Fruit fly (Drosophila melanogaster) whole organism, embryonic: ENCODE measurements around the gene CG7294.

Experiments used
- B-H1 ChIP-seq: fragments of 200-800 bp; sonication (Bioruptor generic); IDR thresholded peaks from 3 replicates; pipeline ENCODE4 v1.3.6; 2022; ENCODE audit warnings: missing biosample characterization, missing genetic modification characterization
- BtbVII ChIP-seq: fragments of 200-800 bp; sonication (Bioruptor generic); optimal IDR thresholded peaks from 3 replicates; lab custom pipeline; 2017; ENCODE audit warnings: missing biosample characterization, mild to moderate bottlenecking, missing genetic modification characterization
- CG10147 ChIP-seq: fragments of 200-800 bp; sonication (Bioruptor generic); optimal IDR thresholded peaks from 2 replicates; lab custom pipeline; 2019; ENCODE audit warnings: missing biosample characterization, mild to moderate bottlenecking, missing genetic modification characterization, moderate library complexity
- CG10209 ChIP-seq: fragments of 200-800 bp; sonication (Bioruptor generic); optimal IDR thresholded peaks from 3 replicates; lab custom pipeline; 2017; ENCODE audit warnings: missing biosample characterization, mild to moderate bottlenecking, missing genetic modification characterization, missing genetic modification reagents
- CG10267 ChIP-seq: fragments of 200-800 bp; sonication (Bioruptor generic); optimal IDR thresholded peaks from 2 replicates; lab custom pipeline; 2018; ENCODE audit warnings: missing biosample characterization, mild to moderate bottlenecking, missing genetic modification characterization, moderate library complexity
- CG10274 ChIP-seq: fragments of 200-800 bp; sonication (Bioruptor generic); optimal IDR thresholded peaks from 3 replicates; lab custom pipeline; 2017; ENCODE audit warnings: missing biosample characterization, mild to moderate bottlenecking, missing genetic modification characterization
- CG10366 ChIP-seq: fragments of 200-800 bp; sonication (Bioruptor generic); IDR thresholded peaks from 2 replicates; pipeline ENCODE4 v1.3.6; 2022; ENCODE audit warnings: missing biosample characterization, missing genetic modification characterization
- CG10654 ChIP-seq: fragments of 200-800 bp; sonication (Bioruptor generic); optimal IDR thresholded peaks from 2 replicates; lab custom pipeline; 2016; ENCODE audit warnings: missing biosample characterization, missing genetic modification characterization
- CG11247 ChIP-seq: fragments of 200-800 bp; sonication (Bioruptor generic); IDR thresholded peaks from 2 replicates; pipeline ENCODE4 v1.3.6; 2022; ENCODE audit warnings: missing biosample characterization, missing genetic modification characterization
- CG12155 ChIP-seq: fragments of 200-800 bp; sonication (Bioruptor generic); optimal IDR thresholded peaks from 3 replicates; lab custom pipeline; 2016; ENCODE audit warnings: missing biosample characterization, missing genetic modification characterization
- CG12219 ChIP-seq: fragments of 200-800 bp; sonication (Bioruptor generic); optimal IDR thresholded peaks from 3 replicates; lab custom pipeline; 2018; ENCODE audit warnings: missing biosample characterization, mild to moderate bottlenecking, missing genetic modification characterization
- CG12391 ChIP-seq: fragments of 200-800 bp; sonication (Bioruptor generic); optimal IDR thresholded peaks from 3 replicates; lab custom pipeline; 2018; ENCODE audit warnings: missing biosample characterization, mild to moderate bottlenecking, missing genetic modification characterization, moderate library complexity
- CG12942 ChIP-seq: fragments of 200-800 bp; sonication (Bioruptor generic); optimal IDR thresholded peaks from 3 replicates; lab custom pipeline; 2016; ENCODE audit warnings: missing biosample characterization, missing genetic modification characterization
- CG14860 ChIP-seq: fragments of 200-800 bp; sonication (Bioruptor generic); IDR thresholded peaks from 3 replicates; pipeline ENCODE4 v1.3.6; 2022; ENCODE audit warnings: missing biosample characterization, missing genetic modification characterization; ENCODE audit not compliant: partially characterized antibody
- CG1602 ChIP-seq: fragments of 200-800 bp; sonication (Bioruptor generic); optimal IDR thresholded peaks from 3 replicates; lab custom pipeline; 2016; ENCODE audit warnings: missing biosample characterization, missing genetic modification characterization
- CG1647 ChIP-seq: fragments of 200-800 bp; sonication (Bioruptor generic); optimal IDR thresholded peaks from 3 replicates; lab custom pipeline; 2016; ENCODE audit warnings: missing biosample characterization, missing genetic modification characterization
- CG17829 ChIP-seq: fragments of 200-800 bp; optimal IDR thresholded peaks from 2 replicates; lab custom pipeline; 2019; ENCODE audit warnings: missing biosample characterization, mild to moderate bottlenecking, missing genetic modification characterization, moderate library complexity
- CG18262 ChIP-seq: fragments of 200-800 bp; optimal IDR thresholded peaks from 3 replicates; lab custom pipeline; 2019; ENCODE audit warnings: missing biosample characterization, mild to moderate bottlenecking, missing genetic modification characterization, moderate library complexity
- CG2678 ChIP-seq: fragments of 200-800 bp; sonication (Bioruptor generic); optimal IDR thresholded peaks from 3 replicates; lab custom pipeline; 2019; ENCODE audit warnings: missing biosample characterization, mild to moderate bottlenecking, missing genetic modification characterization, moderate library complexity
- CG32532 ChIP-seq: fragments of 200-800 bp; sonication (Bioruptor generic); IDR thresholded peaks from 2 replicates; pipeline ENCODE4 v1.3.6; 2022; ENCODE audit warnings: missing biosample characterization, missing genetic modification characterization
- CG4820 ChIP-seq: fragments of 200-800 bp; sonication (Bioruptor generic); optimal IDR thresholded peaks from 3 replicates; lab custom pipeline; 2016; ENCODE audit warnings: missing biosample characterization, missing genetic modification characterization
- CG6254 ChIP-seq: fragments of 200-800 bp; sonication (Bioruptor generic); optimal IDR thresholded peaks from 3 replicates; lab custom pipeline; 2017; ENCODE audit warnings: mild to moderate bottlenecking, missing biosample characterization, missing genetic modification reagents, missing genetic modification characterization
- CG7928 ChIP-seq: fragments of 200-800 bp; sonication (Bioruptor generic); optimal IDR thresholded peaks from 2 replicates; lab custom pipeline; 2017; ENCODE audit warnings: missing biosample characterization, mild to moderate bottlenecking, missing genetic modification characterization
- CG9609 ChIP-seq: fragments of 200-800 bp; sonication (Bioruptor generic); optimal IDR thresholded peaks from 3 replicates; lab custom pipeline; 2016; ENCODE audit warnings: missing biosample characterization, missing genetic modification characterization
- CG9932 ChIP-seq: fragments of 200-800 bp; sonication (Bioruptor generic); IDR thresholded peaks from 2 replicates; pipeline ENCODE4 v1.3.6; 2022; ENCODE audit warnings: missing biosample characterization, missing genetic modification characterization
- Camta ChIP-seq: fragments of 200-800 bp; sonication (Bioruptor generic); optimal IDR thresholded peaks from 2 replicates; lab custom pipeline; 2016; ENCODE audit warnings: missing biosample characterization, missing genetic modification characterization
- Eip74EF ChIP-seq, 2 experiments: fragments of 200-800 bp in 1 of 2; fragments of >200 bp in 1 of 2; sonication (Bioruptor generic) in 1 of 2; optimal IDR thresholded peaks; 2 replicates each; lab custom pipeline; 2017 to 2019; ENCODE audit warnings: missing biosample characterization in 2 of 2, missing genetic modification characterization in 2 of 2, mild to moderate bottlenecking in 1 of 2, moderate library complexity in 1 of 2
- GATAe ChIP-seq: fragments of 200-800 bp; sonication (Bioruptor generic); conservative IDR thresholded peaks from 2 replicates; pipeline ENCODE4 v1.3.6; 2022; ENCODE audit warnings: missing biosample characterization, missing genetic modification characterization
- H2.0 ChIP-seq: fragments of 200-800 bp; sonication (Bioruptor generic); IDR thresholded peaks from 2 replicates; pipeline ENCODE4 v1.3.6; 2022; ENCODE audit warnings: missing biosample characterization, missing genetic modification characterization
- Hr51 ChIP-seq, 2 experiments: fragments of 200-800 bp; sonication (Bioruptor generic); optimal IDR thresholded peaks; 2 replicates in 1 of 2; 3 replicates in 1 of 2; lab custom pipeline; 2016 to 2018; ENCODE audit warnings: missing biosample characterization in 2 of 2, missing genetic modification characterization in 2 of 2, mild to moderate bottlenecking in 1 of 2, moderate library complexity in 1 of 2
- Rfx ChIP-seq: fragments of 200-800 bp; sonication (Bioruptor generic); IDR thresholded peaks from 2 replicates; pipeline ENCODE4 v1.3.6; 2022; ENCODE audit warnings: missing biosample characterization, missing genetic modification characterization
- Rx ChIP-seq: fragments of 200-800 bp; sonication (Bioruptor generic); IDR thresholded peaks from 2 replicates; pipeline ENCODE4 v1.3.6; 2022; ENCODE audit warnings: missing biosample characterization, missing genetic modification characterization
- Scr ChIP-seq: fragments of 200-800 bp; sonication (Bioruptor generic); IDR thresholded peaks from 2 replicates; pipeline ENCODE4 v1.3.6; 2022; ENCODE audit warnings: missing biosample characterization, missing genetic modification characterization; ENCODE audit not compliant: partially characterized antibody
- Ssrp ChIP-seq: fragments of 200-800 bp; sonication (Bioruptor generic); optimal IDR thresholded peaks from 2 replicates; lab custom pipeline; 2018; ENCODE audit warnings: missing biosample characterization, mild to moderate bottlenecking, missing genetic modification characterization, moderate library complexity
- Xbp1 ChIP-seq: fragments of 200-800 bp; sonication (Bioruptor generic); optimal IDR thresholded peaks from 3 replicates; lab custom pipeline; 2016; ENCODE audit warnings: missing biosample characterization, mild to moderate bottlenecking, missing genetic modification characterization
- ab ChIP-seq: fragments of 200-800 bp; sonication (Bioruptor generic); optimal IDR thresholded peaks from 2 replicates; lab custom pipeline; 2016; ENCODE audit warnings: missing biosample characterization, missing genetic modification characterization
- al ChIP-seq: fragments of 200-800 bp; sonication (Bioruptor generic); IDR thresholded peaks from 2 replicates; pipeline ENCODE4 v1.3.6; 2022; ENCODE audit warnings: missing biosample characterization, missing genetic modification characterization
- crol ChIP-seq: fragments of 200-800 bp; sonication (Bioruptor generic); IDR thresholded peaks from 2 replicates; pipeline ENCODE4 v1.3.6; 2022; ENCODE audit warnings: missing biosample characterization, missing genetic modification characterization
- dimm ChIP-seq: fragments of 200-800 bp; sonication (Bioruptor generic); IDR thresholded peaks from 2 replicates; pipeline ENCODE4 v1.3.6; 2022; ENCODE audit warnings: missing biosample characterization, missing genetic modification characterization
- disco-r ChIP-seq: fragments of 200-800 bp; sonication (Bioruptor generic); optimal IDR thresholded peaks from 2 replicates; lab custom pipeline; 2016; ENCODE audit warnings: missing biosample characterization, missing genetic modification characterization
- dpn ChIP-seq, 2 experiments: fragments of 200-800 bp; sonication (Bioruptor generic); optimal IDR thresholded peaks; 3 replicates each; lab custom pipeline; 2016; ENCODE audit warnings: missing biosample characterization in 2 of 2, missing genetic modification characterization in 2 of 2
- esg ChIP-seq: fragments of 200-800 bp; sonication (Bioruptor generic); conservative IDR thresholded peaks from 2 replicates; pipeline ENCODE4 v1.3.6; 2022; ENCODE audit warnings: missing biosample characterization, missing genetic modification characterization
- fd96Cb ChIP-seq: fragments of 200-800 bp; sonication (Bioruptor generic); optimal IDR thresholded peaks from 2 replicates; lab custom pipeline; 2018; ENCODE audit warnings: missing biosample characterization, mild to moderate bottlenecking, missing genetic modification characterization, moderate library complexity
- gt ChIP-seq: fragments of 200-800 bp; sonication (Bioruptor generic); IDR thresholded peaks from 2 replicates; pipeline ENCODE4 v1.3.6; 2022; ENCODE audit warnings: missing biosample characterization, missing genetic modification characterization
- ind ChIP-seq: fragments of 200-800 bp; sonication (Bioruptor generic); optimal IDR thresholded peaks from 3 replicates; lab custom pipeline; 2016; ENCODE audit warnings: missing biosample characterization, missing genetic modification characterization
- odd ChIP-seq: fragments of 200-800 bp; sonication (Bioruptor generic); optimal IDR thresholded peaks from 2 replicates; lab custom pipeline; 2017; ENCODE audit warnings: missing biosample characterization, mild to moderate bottlenecking, missing genetic modification characterization
- peb ChIP-seq: fragments of 200-800 bp; sonication (Bioruptor generic); IDR thresholded peaks from 2 replicates; pipeline ENCODE4 v1.3.6; 2022; ENCODE audit warnings: missing biosample characterization, missing genetic modification characterization
- pho ChIP-seq: fragments of 200-800 bp; sonication (Bioruptor generic); optimal IDR thresholded peaks from 2 replicates; lab custom pipeline; 2016; ENCODE audit warnings: missing biosample characterization, missing genetic modification characterization
- row ChIP-seq: fragments of 200-800 bp; sonication (Bioruptor generic); IDR thresholded peaks from 3 replicates; pipeline ENCODE4 v1.3.6; 2022; ENCODE audit warnings: missing biosample characterization, missing genetic modification characterization
- zfh1 ChIP-seq: fragments of 200-800 bp; sonication (Bioruptor generic); IDR thresholded peaks from 3 replicates; pipeline ENCODE4 v1.3.6; 2022; ENCODE audit warnings: missing biosample characterization, missing genetic modification characterization

The CG7294 gene

DNA sequence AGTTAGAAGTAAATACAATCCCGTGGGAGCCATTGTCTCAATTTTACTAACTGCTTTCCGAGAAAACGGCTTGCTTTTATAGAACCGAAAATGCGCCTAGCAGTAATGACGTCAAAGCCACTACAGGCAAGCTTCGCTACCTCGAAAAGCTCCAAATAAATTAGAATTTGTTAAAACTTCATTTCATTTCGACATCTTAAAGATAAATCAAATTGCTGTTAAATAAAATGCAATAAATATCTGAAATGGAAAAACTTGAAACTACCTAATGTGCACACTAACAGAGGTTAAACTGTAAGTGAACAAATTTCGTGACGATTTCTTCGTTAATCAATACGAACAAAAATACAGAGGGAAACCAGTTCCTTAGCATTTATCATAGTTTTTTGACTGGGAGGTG, 8.9 kb upstream of the CG7294 start, which contains the start of gene CG7300 (continued):
- TF ChIP-seq CG2678 (tag; lab: Kevin White, UChicago) (peak; percentile 74), CG10654 (GFP tag; lab: Kevin White, UChicago) (no peak), row (GFP tag; lab: Robert Waterston, UW) (peak; percentile 73), Ssrp (tag; lab: Kevin White, UChicago) (peak; percentile 39), Xbp1 (GFP tag; lab: Kevin White, UChicago) (peak; percentile 56), CG1602 (GFP tag; lab: Kevin White, UChicago) (peak; percentile 22), H2.0 (GFP tag; lab: Robert Waterston, UW) (peak; percentile 35; the same call in 1 of the 2 replicates), CG9932 (GFP tag; lab: Robert Waterston, UW) (peak; percentile 70), al (peak; percentile 73), CG11247 (peak; percentile 70), Rx (GFP tag; lab: Robert Waterston, UW) (no peak), CG12219 (GFP tag; lab: Kevin White, UChicago) (peak; percentile 23), zfh1 (GFP tag; lab: Robert Waterston, UW) (peak; percentile 50; the same call in 2 of the 3 replicates), BtbVII (GFP tag; lab: Kevin White, UChicago) (peak; percentile 5), CG17829 (tag; lab: Kevin White, UChicago) (peak; percentile 17), peb (GFP tag; lab: Robert Waterston, UW) (peak; percentile 31; the same call in 1 of the 2 replicates), CG12391 (tag; lab: Kevin White, UChicago) (peak; percentile 58), gt (GFP tag; lab: Robert Waterston, UW) (no peak), Eip74EF (GFP tag; optimal IDR thresholded peaks at IDR 0.05; lab: Kevin White, UChicago) (peak in 1 of 2 experiments; percentile 40), CG7928 (peak; percentile 38), CG1647 (peak; percentile 38), CG10209 (GFP tag; lab: Kevin White, UChicago) (peak; percentile 31), crol (GFP tag; lab: Robert Waterston, UW) (no peak), CG32532 (GFP tag; lab: Robert Waterston, UW) (peak; percentile 84), CG10274 (GFP tag; lab: Kevin White, UChicago) (peak; percentile 9), CG9609 (GFP tag; lab: Kevin White, UChicago) (peak; percentile 28), esg (peak; percentile 24; the same call in 1 of the 2 replicates), dpn (GFP tag; optimal IDR thresholded peaks at IDR 0.05; lab: Kevin White, UChicago) (peak; percentile 45 to 52), Rfx (GFP tag; lab: Robert Waterston, UW) (peak; percentile 89), pho (GFP tag; lab: Kevin White, UChicago) (peak; percentile 36), fd96Cb (tag; lab: Kevin White, UChicago) (peak; percentile 52), CG12155 (GFP tag; lab: Kevin White, UChicago) (peak; percentile 53), CG10267 (tag; lab: Kevin White, UChicago) (peak; percentile 27), ind (GFP tag; lab: Kevin White, UChicago) (peak; percentile 63), Hr51 (GFP tag; optimal IDR thresholded peaks at IDR 0.05; lab: Kevin White, UChicago) (peak; percentile 6 to 40), dimm (GFP tag; lab: Robert Waterston, UW) (no peak), CG6254 (GFP tag; lab: Kevin White, UChicago) (peak; percentile 9), CG10147 (GFP tag; lab: Kevin White, UChicago) (peak; percentile 76), odd (no peak), B-H1 (peak; percentile 26; the same call in 1 of the 3 replicates), disco-r (GFP tag; lab: Kevin White, UChicago) (no peak), CG10366 (GFP tag; lab: Robert Waterston, UW) (peak; percentile 58; the same call in 1 of the 2 replicates), CG14860 (GFP tag; lab: Robert Waterston, UW) (no peak), Camta (GFP tag; lab: Kevin White, UChicago) (peak; percentile 9), CG18262 (peak; percentile 59), Scr (GFP tag; lab: Robert Waterston, UW) (no peak), CG4820 (peak; percentile 39), CG12942 (GFP tag; lab: Kevin White, UChicago) (peak; percentile 12), GATAe (0 out of 2 replicates have a peak, but pooled peaks have one; percentile 40), ab (GFP tag; lab: Kevin White, UChicago) (no peak)
